Fruit fly (Drosophila melanogaster) whole organism, embryonic: ENCODE measurements around the gene CG42232.

ENCODE experiments used
- Aef1 ChIP-seq: fragments of 200-800 bp; sonication (Bioruptor generic); IDR thresholded peaks from 3 replicates; pipeline ENCODE4 v1.3.6; 2022; ENCODE audit warnings: missing biosample characterization, missing genetic modification characterization
- Atf-2 ChIP-seq: fragments of 200-800 bp; sonication (Bioruptor generic); optimal IDR thresholded peaks from 2 replicates; lab custom pipeline; 2016; ENCODE audit warnings: missing biosample characterization, missing genetic modification characterization
- CG10565 ChIP-seq: fragments of 200-800 bp; sonication (Bioruptor generic); optimal IDR thresholded peaks from 3 replicates; lab custom pipeline; 2016; ENCODE audit warnings: missing biosample characterization, mild to moderate bottlenecking, missing genetic modification characterization
- CG10959 ChIP-seq: fragments of 200-800 bp; sonication (Bioruptor generic); IDR thresholded peaks from 2 replicates; pipeline ENCODE4 v1.3.6; 2022; ENCODE audit warnings: missing biosample characterization, missing genetic modification characterization
- CG11247 ChIP-seq: fragments of 200-800 bp; sonication (Bioruptor generic); IDR thresholded peaks from 2 replicates; pipeline ENCODE4 v1.3.6; 2022; ENCODE audit warnings: missing biosample characterization, missing genetic modification characterization
- CG11504 ChIP-seq: fragments of 200-800 bp; sonication (Bioruptor generic); optimal IDR thresholded peaks from 3 replicates; lab custom pipeline; 2019; ENCODE audit warnings: missing biosample characterization, mild to moderate bottlenecking, missing genetic modification characterization, moderate library complexity
- CG12219 ChIP-seq: fragments of 200-800 bp; sonication (Bioruptor generic); optimal IDR thresholded peaks from 3 replicates; lab custom pipeline; 2018; ENCODE audit warnings: missing biosample characterization, mild to moderate bottlenecking, missing genetic modification characterization
- CG16863 ChIP-seq: fragments of 200-800 bp; sonication (Bioruptor generic); optimal IDR thresholded peaks from 3 replicates; lab custom pipeline; 2016; ENCODE audit warnings: missing biosample characterization, missing genetic modification characterization
- CG1832 ChIP-seq: fragments of 200-800 bp; sonication (Bioruptor generic); optimal IDR thresholded peaks from 2 replicates; lab custom pipeline; 2017; ENCODE audit warnings: missing biosample characterization, mild to moderate bottlenecking, missing genetic modification characterization, inconsistent platforms
- CG2202 ChIP-seq: fragments of 200-800 bp; sonication (Bioruptor generic); optimal IDR thresholded peaks from 2 replicates; lab custom pipeline; 2018; ENCODE audit warnings: missing biosample characterization, mild to moderate bottlenecking, missing genetic modification characterization
- CG30403 ChIP-seq: fragments of 200-800 bp; sonication (Bioruptor generic); optimal IDR thresholded peaks from 3 replicates; lab custom pipeline; 2016; ENCODE audit warnings: missing biosample characterization, missing genetic modification characterization
- CG31224 ChIP-seq: fragments of 200-800 bp; sonication (Bioruptor generic); IDR thresholded peaks from 2 replicates; pipeline ENCODE4 v1.3.6; 2022; ENCODE audit warnings: missing biosample characterization, missing genetic modification characterization
- CG3407 ChIP-seq: fragments of 200-800 bp; sonication (Bioruptor generic); optimal IDR thresholded peaks from 2 replicates; lab custom pipeline; 2018; ENCODE audit warnings: missing biosample characterization, mild to moderate bottlenecking, missing genetic modification characterization
- CG34376 ChIP-seq: fragments of 200-800 bp; sonication (Bioruptor generic); optimal IDR thresholded peaks from 2 replicates; lab custom pipeline; 2018; ENCODE audit warnings: missing biosample characterization, mild to moderate bottlenecking, missing genetic modification characterization
- CG34422 ChIP-seq: fragments of 200-800 bp; sonication (Bioruptor generic); IDR thresholded peaks from 3 replicates; pipeline ENCODE4 v1.3.6; 2022; ENCODE audit warnings: missing biosample characterization, missing genetic modification characterization
- CG43689 ChIP-seq: fragments of 200-800 bp; sonication (Bioruptor generic); IDR thresholded peaks from 2 replicates; pipeline ENCODE4 v1.3.6; 2022; ENCODE audit warnings: missing biosample characterization, missing genetic modification characterization
- CG4730 ChIP-seq: fragments of 200-800 bp; sonication (Bioruptor generic); IDR thresholded peaks from 2 replicates; pipeline ENCODE4 v1.3.6; 2022; ENCODE audit warnings: missing biosample characterization, missing genetic modification characterization
- CG6854 ChIP-seq: fragments of 200-800 bp; sonication (Bioruptor generic); optimal IDR thresholded peaks from 3 replicates; lab custom pipeline; 2017; ENCODE audit warnings: missing biosample characterization, mild to moderate bottlenecking, missing genetic modification characterization
- CG7786 ChIP-seq: fragments of 200-800 bp; sonication (Bioruptor generic); optimal IDR thresholded peaks from 2 replicates; lab custom pipeline; 2016; ENCODE audit warnings: missing biosample characterization, missing genetic modification characterization
- CG8290 ChIP-seq, 3 experiments: fragments of 200-800 bp; sonication (Bioruptor generic); optimal IDR thresholded peaks; 2 replicates each; lab custom pipeline; 2016 to 2019; ENCODE audit warnings: missing biosample characterization in 3 of 3, missing genetic modification characterization in 3 of 3, mild to moderate bottlenecking in 2 of 3, moderate library complexity in 1 of 3
- Elba2 ChIP-seq: fragments of 200-800 bp; sonication (Bioruptor generic); optimal IDR thresholded peaks from 3 replicates; lab custom pipeline; 2016; ENCODE audit warnings: missing biosample characterization, missing genetic modification characterization
- HmgD ChIP-seq: fragments of 200-800 bp; sonication (Bioruptor generic); optimal IDR thresholded peaks from 3 replicates; lab custom pipeline; 2016; ENCODE audit warnings: missing biosample characterization, missing genetic modification characterization
- Hr51 ChIP-seq, 2 experiments: fragments of 200-800 bp; sonication (Bioruptor generic); optimal IDR thresholded peaks; 2 replicates in 1 of 2; 3 replicates in 1 of 2; lab custom pipeline; 2016 to 2018; ENCODE audit warnings: missing biosample characterization in 2 of 2, missing genetic modification characterization in 2 of 2, mild to moderate bottlenecking in 1 of 2, moderate library complexity in 1 of 2
- Hsf ChIP-seq: fragments of 200-800 bp; sonication (Bioruptor generic); optimal IDR thresholded peaks from 3 replicates; lab custom pipeline; 2016; ENCODE audit warnings: missing biosample characterization, missing genetic modification characterization
- MBD-R2 ChIP-seq: fragments of 200-800 bp; sonication (Bioruptor generic); IDR thresholded peaks from 2 replicates; pipeline ENCODE4 v1.3.6; 2022; ENCODE audit warnings: missing biosample characterization, missing genetic modification characterization
- Poxn ChIP-seq: fragments of 200-800 bp; sonication (Bioruptor generic); IDR thresholded peaks from 2 replicates; pipeline ENCODE4 v1.3.6; 2022; ENCODE audit warnings: missing biosample characterization, missing genetic modification characterization
- Ravus ChIP-seq: fragments of 200-800 bp; sonication (Bioruptor generic); IDR thresholded peaks from 2 replicates; pipeline ENCODE4 v1.3.6; 2022; ENCODE audit warnings: missing biosample characterization, missing genetic modification characterization
- Sox102F ChIP-seq: fragments of 200-800 bp; sonication (Bioruptor generic); optimal IDR thresholded peaks from 2 replicates; lab custom pipeline; 2018; ENCODE audit warnings: missing biosample characterization, mild to moderate bottlenecking, missing genetic modification characterization, moderate library complexity
- Trl ChIP-seq, 3 experiments: fragments of >200 bp in 2 of 3; fragments of 200-800 bp in 1 of 3; sonication (Bioruptor generic) in 1 of 3; optimal IDR thresholded peaks; 2 replicates in 1 of 3; 3 replicates in 2 of 3; lab custom pipeline; 2016 to 2017; ENCODE audit warnings: missing biosample characterization in 1 of 3, missing genetic modification characterization in 1 of 3
- Xbp1 ChIP-seq: fragments of 200-800 bp; sonication (Bioruptor generic); optimal IDR thresholded peaks from 3 replicates; lab custom pipeline; 2016; ENCODE audit warnings: missing biosample characterization, mild to moderate bottlenecking, missing genetic modification characterization
- Xrp1 ChIP-seq: fragments of 200-800 bp; sonication (Bioruptor generic); IDR thresholded peaks from 2 replicates; pipeline ENCODE4 v1.3.6; 2022; ENCODE audit warnings: missing biosample characterization, missing genetic modification characterization
- abd-A ChIP-seq: fragments of 200-800 bp; sonication (Bioruptor generic); optimal IDR thresholded peaks from 3 replicates; lab custom pipeline; 2019; ENCODE audit warnings: missing biosample characterization, mild to moderate bottlenecking, missing genetic modification characterization, moderate library complexity
- dmrt11E ChIP-seq: fragments of 200-800 bp; sonication (Bioruptor generic); optimal IDR thresholded peaks from 3 replicates; lab custom pipeline; 2018; ENCODE audit warnings: missing biosample characterization, mild to moderate bottlenecking, missing genetic modification characterization, moderate library complexity
- fru ChIP-seq: fragments of >200 bp; optimal IDR thresholded peaks from 2 replicates; lab custom pipeline; 2017
- gro ChIP-seq: fragments of 200-800 bp; sonication (Bioruptor generic); optimal IDR thresholded peaks from 2 replicates; lab custom pipeline; 2016; ENCODE audit warnings: missing biosample characterization, missing genetic modification characterization
- h ChIP-seq: fragments of >200 bp; optimal IDR thresholded peaks from 2 replicates; lab custom pipeline; 2017
- hkb ChIP-seq, 2 experiments: fragments of 200-800 bp in 1 of 2; fragments of >200 bp in 1 of 2; sonication (Bioruptor generic) in 1 of 2; IDR thresholded peaks in 1 of 2; optimal IDR thresholded peaks in 1 of 2; 2 replicates each; pipeline versions ENCODE4 v1.3.6 to Lab custom; 2017 to 2022; ENCODE audit warnings: missing biosample characterization in 1 of 2, missing genetic modification characterization in 1 of 2
- onecut ChIP-seq: fragments of 200-800 bp; sonication (Bioruptor generic); IDR thresholded peaks from 2 replicates; pipeline ENCODE4 v1.3.6; 2022; ENCODE audit warnings: missing biosample characterization, missing genetic modification characterization
- ranshi ChIP-seq: fragments of 200-800 bp; sonication (Bioruptor generic); IDR thresholded peaks from 2 replicates; pipeline ENCODE4 v1.3.6; 2022; ENCODE audit warnings: missing biosample characterization, missing genetic modification characterization
- run ChIP-seq: fragments of 200-800 bp; sonication (Bioruptor generic); optimal IDR thresholded peaks from 3 replicates; lab custom pipeline; 2018; ENCODE audit warnings: missing biosample characterization, mild to moderate bottlenecking, missing genetic modification characterization
- sens ChIP-seq: fragments of 200-800 bp; sonication (Bioruptor generic); peaks from one replicate; lab custom pipeline; 2016; ENCODE audit warnings: missing biosample characterization, missing genetic modification characterization
- sr ChIP-seq: fragments of 200-800 bp; sonication (Bioruptor generic); IDR thresholded peaks from 3 replicates; pipeline ENCODE4 v1.3.6; 2022; ENCODE audit warnings: missing biosample characterization, missing genetic modification characterization
- stwl ChIP-seq: fragments of 200-800 bp; sonication (Bioruptor generic); optimal IDR thresholded peaks from 3 replicates; lab custom pipeline; 2018; ENCODE audit warnings: missing biosample characterization, mild to moderate bottlenecking, missing genetic modification characterization, moderate library complexity
- ttk ChIP-seq: fragments of 200-800 bp; sonication (Bioruptor generic); IDR thresholded peaks from 2 replicates; pipeline ENCODE4 v2.1.2; 2022; ENCODE audit warnings: missing biosample characterization, missing genetic modification characterization
- unpg ChIP-seq: fragments of 200-800 bp; sonication (Bioruptor generic); optimal IDR thresholded peaks from 3 replicates; lab custom pipeline; 2018; ENCODE audit warnings: missing biosample characterization, mild to moderate bottlenecking, missing genetic modification characterization, moderate library complexity
- vfl ChIP-seq: fragments of 200-800 bp; sonication (Bioruptor generic); optimal IDR thresholded peaks from 2 replicates; lab custom pipeline; 2016; ENCODE audit warnings: missing biosample characterization, missing genetic modification characterization
- yki ChIP-seq: fragments of >200 bp; optimal IDR thresholded peaks from 3 replicates; lab custom pipeline; 2018

CG42232 gene

dm6 chr3R:16500919-16501851 is 31.7 kb upstream of the CG42232 start, which contains the start of gene Decay (continued):
- TF ChIP-seq Trl (optimal IDR thresholded peaks at IDR 0.05; lab: Kevin White, UChicago) (peak; percentile 13 to 34), Trl (GFP tag; optimal IDR thresholded peaks at IDR 0.05; lab: Kevin White, UChicago) (no peak), abd-A (tag; lab: Kevin White, UChicago) (no peak), sens (GFP tag; lab: Kevin White, UChicago) (peak; percentile 89), Sox102F (peak; percentile 30), Hr51 (GFP tag; optimal IDR thresholded peaks at IDR 0.05; lab: Kevin White, UChicago) (peak in 1 of 2 experiments; percentile 19), CG11504 (tag; lab: Kevin White, UChicago) (peak; percentile 16), Hsf (peak; percentile 18), ttk (GFP tag; lab: Robert Waterston, UW) (no peak), CG31224 (GFP tag; lab: Robert Waterston, UW) (no peak), CG7786 (no peak), CG11247 (GFP tag; lab: Robert Waterston, UW) (no peak), CG16863 (GFP tag; lab: Kevin White, UChicago) (no peak), CG10565 (GFP tag; lab: Kevin White, UChicago) (no peak), hkb (optimal IDR thresholded peaks at IDR 0.05; lab: Kevin White, UChicago) (no peak), hkb (GFP tag; IDR thresholded peaks at IDR 0.05; lab: Robert Waterston, UW) (peak; percentile 47; the same call in 1 of the 2 replicates), h (no peak), vfl (GFP tag; lab: Kevin White, UChicago) (no peak)

- TF ChIP-seq Elba2 (no peak), sr (GFP tag; lab: Robert Waterston, UW) (no peak), Ravus (no peak), yki (lab: Kevin White, UChicago) (no peak), CG1832 (GFP tag; lab: Kevin White, UChicago) (no peak), Xrp1 (GFP tag; lab: Robert Waterston, UW) (no peak), CG2202 (tag; lab: Kevin White, UChicago) (no peak), Poxn (GFP tag; lab: Robert Waterston, UW) (no peak)
These were observed 29.4 kb upstream of the CG42232 start, which contains the start of gene Gr89a for dm6 chr3R:16498859-16499258. Gene Gr89a (minus strand): TSS chr3R:16498959.

- TF ChIP-seq CG8290 (GFP tag; optimal IDR thresholded peaks at IDR 0.05; lab: Kevin White, UChicago) = no peak
- no peak for TF ChIP-seq CG8290 (tag; optimal IDR thresholded peaks at IDR 0.05; lab: Kevin White, UChicago)
- peak; percentile 25; the same call in 1 of the 2 replicates for TF ChIP-seq MBD-R2 (GFP tag; lab: Robert Waterston, UW)
- peak; percentile 70 for TF ChIP-seq run
- TF ChIP-seq fru (lab: Kevin White, UChicago) = no peak
- TF ChIP-seq onecut (GFP tag; lab: Robert Waterston, UW) = peak; percentile 81
- peak; percentile 77 for TF ChIP-seq CG10959 (GFP tag; lab: Robert Waterston, UW)
- peak; percentile 75 for TF ChIP-seq dmrt11E
- peak; percentile 92 for TF ChIP-seq Xbp1 (GFP tag; lab: Kevin White, UChicago)
- peak; percentile 85 for TF ChIP-seq Aef1 (GFP tag; lab: Robert Waterston, UW)
- peak; percentile 94 for TF ChIP-seq CG34422 (GFP tag; lab: Robert Waterston, UW)
- TF ChIP-seq stwl = peak; percentile 69
- TF ChIP-seq CG30403 (GFP tag; lab: Kevin White, UChicago) = peak; percentile 89
- TF ChIP-seq ranshi = peak; percentile 77
- TF ChIP-seq Atf-2 (GFP tag; lab: Kevin White, UChicago) = peak; percentile 62
- TF ChIP-seq CG3407 (GFP tag; lab: Kevin White, UChicago) = peak; percentile 54
- peak; percentile 65 for TF ChIP-seq CG12219 (GFP tag; lab: Kevin White, UChicago)
- peak; percentile 91 for TF ChIP-seq unpg (GFP tag; lab: Kevin White, UChicago)
- TF ChIP-seq CG6854 (GFP tag; lab: Kevin White, UChicago) = peak; percentile 73
- no peak for TF ChIP-seq HmgD (GFP tag; lab: Kevin White, UChicago)
- no peak for TF ChIP-seq gro (GFP tag; lab: Kevin White, UChicago)
- no peak for TF ChIP-seq CG34376 (GFP tag; lab: Kevin White, UChicago)
- peak; percentile 42; the same call in 1 of the 2 replicates for TF ChIP-seq CG43689
- peak; percentile 77 for TF ChIP-seq CG4730
These were observed 27.9 kb upstream of the CG42232 start for dm6 chr3R:16497379-16497778.
